Worm (Caenorhabditis elegans) whole organism, mixed stage, embryonic: Measurements from ENCODE around the gene shn-1.

ENCODE experiments used
- M03D4.4 ChIP-seq: sonication (generic microtip); optimal IDR thresholded peaks from 2 replicates; lab custom pipeline; 2017; ENCODE audit warnings: mild to moderate bottlenecking, missing genetic modification characterization, missing compliant biosample characterization
- ceh-43 ChIP-seq: fragments of 200-800 bp; sonication (Bioruptor generic); optimal IDR thresholded peaks from 2 replicates; lab custom pipeline; 2018; ENCODE audit warnings: mild to moderate bottlenecking, missing genetic modification characterization, moderate library complexity, missing compliant biosample characterization
- ceh-83 ChIP-seq: fragments of 200-800 bp; sonication (Bioruptor generic); optimal IDR thresholded peaks from 2 replicates; lab custom pipeline; 2018; ENCODE audit warnings: mild to moderate bottlenecking, missing genetic modification characterization, missing compliant biosample characterization
- lin-13 ChIP-seq: fragments of 150-350 bp; optimal IDR thresholded peaks from 2 replicates; lab custom pipeline; 2014; ENCODE audit warnings: missing biosample characterization, missing genetic modification characterization
- unc-39 ChIP-seq: fragments of 150-350 bp; optimal IDR thresholded peaks from 2 replicates; lab custom pipeline; 2014; ENCODE audit warnings: missing biosample characterization, missing genetic modification characterization
- unc-62 ChIP-seq: fragments of 150-350 bp; optimal IDR thresholded peaks from 2 replicates; lab custom pipeline; 2014; ENCODE audit warnings: missing biosample characterization, missing genetic modification reagents, missing genetic modification characterization

- no peak for TF ChIP-seq lin-13 (tag; lab: Kevin White, UChicago)
- no peak for TF ChIP-seq ceh-83 (GFP tag; lab: Kevin White, UChicago)
- TF ChIP-seq unc-62 (GFP tag; lab: Kevin White, UChicago): no peak
- TF ChIP-seq ceh-43 (GFP tag; lab: Kevin White, UChicago): no peak
- TF ChIP-seq M03D4.4 (tag; lab: Kevin White, UChicago): no peak
- TF ChIP-seq unc-39 (tag; lab: Kevin White, UChicago): no peak
Measured at ce11 chrII:11398787-11399186, 8.0 kb upstream of the shn-1 start.
